Worm (Caenorhabditis elegans): ENCODE data around the gene srz-60.
A peak's percentile ranks its signal among the peaks of the same experiment; 100 is the strongest.

Gene srz-60

DNA sequence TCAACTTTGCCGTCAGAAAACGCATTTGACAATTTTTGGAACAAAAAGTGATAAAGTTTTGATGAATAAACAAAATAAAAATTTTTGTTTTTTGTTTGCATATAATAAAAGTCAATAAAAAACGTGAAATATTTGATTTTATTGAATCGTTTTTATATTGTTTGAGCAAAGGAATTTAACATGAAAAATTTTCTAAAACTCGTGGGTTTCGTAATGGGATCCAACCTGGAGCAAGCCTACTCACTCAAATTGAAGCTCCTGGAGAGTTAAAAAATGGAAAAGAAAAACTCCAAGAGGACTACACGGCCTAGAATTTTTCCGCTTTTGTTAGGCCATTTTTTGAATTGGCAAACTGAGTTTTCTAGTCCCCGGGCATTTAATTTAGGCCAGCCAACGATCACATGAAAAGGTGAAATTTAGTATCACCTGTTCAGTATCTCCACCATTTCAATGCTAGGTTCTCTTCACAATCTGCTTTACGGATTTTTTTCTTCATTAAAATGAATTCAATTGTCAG is at the start of gene srz-60, which contains the start of gene C04C3.9:
Gene srz-60 (plus strand): TSS at position 467 of the 517 bp plus-strand sequence.
Gene C04C3.9 (minus strand): TSS at position 101 of the 517 bp plus-strand sequence.
- no peak for TF ChIP-seq fkh-8 (tag; optimal IDR thresholded peaks at IDR 0.05)
- TF ChIP-seq lin-13 (GFP tag; optimal IDR thresholded peaks at IDR 0.05), result no peak
- TF ChIP-seq nhr-90 (tag; optimal IDR thresholded peaks at IDR 0.05; ENCODE audit: poor library complexity), result no peak
- TF ChIP-seq pax-3 (tag; optimal IDR thresholded peaks at IDR 0.05), result no peak
- no peak for TF ChIP-seq nhr-19 (GFP tag; conservative IDR thresholded peaks at IDR 0.05)
- TF ChIP-seq egl-13 (tag; optimal IDR thresholded peaks at IDR 0.05), result no peak
- no peak for TF ChIP-seq F16B12.6 (tag; optimal IDR thresholded peaks at IDR 0.05)
- no peak for TF ChIP-seq C16A3.4 (tag; optimal IDR thresholded peaks at IDR 0.05)
- TF ChIP-seq blmp-1 (tag; optimal IDR thresholded peaks at IDR 0.05), result no peak
- no peak for TF ChIP-seq nhr-11 (tag; optimal IDR thresholded peaks at IDR 0.05)
- TF ChIP-seq egl-27 (tag; optimal IDR thresholded peaks at IDR 0.05), result no peak
- no peak for TF ChIP-seq alr-1 (tag; optimal IDR thresholded peaks at IDR 0.05; ENCODE audit: borderline replicate concordance)
- TF ChIP-seq hpl-2 (GFP tag; optimal IDR thresholded peaks at IDR 0.05), result no peak
- no peak for TF ChIP-seq efl-1 (optimal IDR thresholded peaks at IDR 0.05)
- no peak for TF ChIP-seq efl-1 (GFP tag; optimal IDR thresholded peaks at IDR 0.05 in 1 of 2)
- no peak for TF ChIP-seq sup-37 (GFP tag; optimal IDR thresholded peaks at IDR 0.05)

DNA sequence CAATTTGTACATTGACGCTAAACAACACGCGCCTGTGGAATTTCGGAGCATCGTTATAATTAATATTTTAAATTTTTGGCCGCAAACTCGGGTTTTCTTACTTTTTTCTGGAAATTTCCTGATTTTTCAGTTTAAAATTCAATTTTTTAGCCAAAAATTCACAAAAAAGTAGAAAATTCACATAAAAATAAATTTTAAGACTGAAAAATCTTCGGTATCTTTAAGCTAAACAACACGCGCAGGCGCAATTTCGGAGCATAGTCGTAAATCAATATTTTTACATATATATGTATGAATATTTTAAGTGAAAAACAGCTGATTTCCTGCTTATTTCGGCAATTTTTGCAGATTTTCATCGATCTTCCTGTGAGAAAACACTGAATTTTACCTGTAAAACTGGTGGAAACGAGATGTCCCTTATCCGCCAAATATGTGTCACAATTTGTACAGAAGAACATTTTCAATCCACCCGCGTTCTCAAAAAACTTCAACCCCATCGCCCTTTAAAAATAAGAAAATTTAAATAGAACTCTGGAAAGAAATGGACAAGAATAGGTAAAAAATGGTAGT is 46.3 kb upstream of the srz-60 start, which contains the start of gene B0546.3:
Gene B0546.3 (minus strand): TSS at position 504 of the 570 bp plus-strand sequence.
- TF ChIP-seq Y116A8C.19 (tag; optimal IDR thresholded peaks at IDR 0.05; ENCODE audit: borderline replicate concordance) (no peak), mef-2 (tag; optimal IDR thresholded peaks at IDR 0.05) (no peak), sptf-1 (tag; optimal IDR thresholded peaks at IDR 0.05) (no peak), jun-1 (tag; optimal IDR thresholded peaks at IDR 0.05) (no peak), elt-2 (tag; optimal IDR thresholded peaks at IDR 0.05) (peak; percentile 9), rnt-1 (tag; optimal IDR thresholded peaks at IDR 0.05) (no peak), fkh-8 (tag; optimal IDR thresholded peaks at IDR 0.05) (no peak), nhr-71 (tag; optimal IDR thresholded peaks at IDR 0.05) (peak; percentile 5), efl-1 (optimal IDR thresholded peaks at IDR 0.05) (no peak), efl-1 (GFP tag; optimal IDR thresholded peaks at IDR 0.05 in 1 of 2) (peak in 1 of 2 experiments; percentile 76), fos-1 (tag; optimal IDR thresholded peaks at IDR 0.05) (no peak), nhr-47 (tag; optimal IDR thresholded peaks at IDR 0.05) (peak; percentile 33), pqm-1 (tag; optimal IDR thresholded peaks at IDR 0.05) (no peak), xbp-1 (tag; optimal IDR thresholded peaks at IDR 0.05) (no peak), F16B12.6 (tag; optimal IDR thresholded peaks at IDR 0.05) (no peak), nhr-85 (tag) (peak; percentile 43), nhr-84 (tag; optimal IDR thresholded peaks at IDR 0.05) (no peak), unc-62 (GFP tag; optimal IDR thresholded peaks at IDR 0.05) (no peak), ceh-63 (GFP tag; optimal IDR thresholded peaks at IDR 0.05) (no peak)

DNA sequence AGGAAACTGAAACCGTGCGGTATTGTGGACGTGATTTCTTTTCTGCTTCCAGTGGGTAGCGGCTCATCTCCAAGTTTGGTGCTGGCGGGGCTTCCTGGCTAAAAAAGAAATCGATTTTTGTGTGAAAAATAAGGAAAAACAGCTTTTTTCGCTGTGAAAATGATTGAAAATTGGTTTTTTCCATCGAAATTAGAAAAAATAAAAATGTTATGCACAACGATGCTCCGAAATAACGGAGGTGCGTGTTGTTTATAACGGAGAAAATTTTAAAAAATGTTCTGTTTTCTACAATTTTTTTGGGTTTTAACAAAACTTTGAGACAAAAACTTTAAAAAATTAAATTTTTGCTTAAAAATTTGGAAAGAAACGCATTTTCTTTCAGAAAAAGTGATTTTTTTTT is 45.5 kb upstream of the srz-60 start:
- TF ChIP-seq lin-35 (GFP tag; optimal IDR thresholded peaks at IDR 0.05) (no peak), lsy-2 (tag; optimal IDR thresholded peaks at IDR 0.05) (peak; percentile 20 to 21)

DNA sequence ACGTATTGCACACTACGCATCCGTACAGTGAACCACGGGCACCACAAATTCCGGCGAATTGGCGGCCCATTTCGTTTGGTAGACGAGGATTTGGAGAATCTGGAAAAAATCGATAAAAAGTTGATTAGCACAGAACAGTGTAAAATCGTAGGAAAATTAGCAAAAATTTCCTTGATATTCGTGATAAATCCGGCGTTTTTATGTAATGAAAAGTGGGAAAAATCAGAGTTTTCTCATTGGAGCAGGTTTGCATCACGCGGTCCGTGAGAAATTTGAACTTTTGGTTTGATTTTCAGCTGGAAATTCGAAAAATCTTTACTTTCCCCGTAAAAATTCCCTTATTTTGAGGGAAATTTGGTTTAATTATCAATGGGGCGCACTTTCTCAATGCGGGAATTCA is 44.7 kb upstream of the srz-60 start, which contains the start of gene B0546.4:
Gene B0546.4 (minus strand): TSS at position 101 of the 400 bp plus-strand sequence.
- no peak for TF ChIP-seq sup-37 (GFP tag; optimal IDR thresholded peaks at IDR 0.05)
- TF ChIP-seq C16A3.4 (tag; optimal IDR thresholded peaks at IDR 0.05), result no peak
- no peak for TF ChIP-seq tbx-2 (tag; optimal IDR thresholded peaks at IDR 0.05)
- TF ChIP-seq nhr-47 (tag; optimal IDR thresholded peaks at IDR 0.05), result no peak
- TF ChIP-seq tlp-1 (tag; optimal IDR thresholded peaks at IDR 0.05), result no peak
- TF ChIP-seq egl-27 (tag; optimal IDR thresholded peaks at IDR 0.05), result no peak
- TF ChIP-seq ceh-90 (tag; optimal IDR thresholded peaks at IDR 0.05), result no peak
- TF ChIP-seq unc-30 (tag; optimal IDR thresholded peaks at IDR 0.05), result no peak
- no peak for TF ChIP-seq hlh-17 (GFP tag; optimal IDR thresholded peaks at IDR 0.05; ENCODE audit: borderline replicate concordance)
- TF ChIP-seq aha-1 (tag; optimal IDR thresholded peaks at IDR 0.05), result no peak
- TF ChIP-seq fkh-8 (tag; optimal IDR thresholded peaks at IDR 0.05), result no peak
- TF ChIP-seq pax-3 (tag; optimal IDR thresholded peaks at IDR 0.05), result no peak
- no peak for TF ChIP-seq dpl-1 (GFP tag; optimal IDR thresholded peaks at IDR 0.05)
- no peak for TF ChIP-seq swsn-7 (tag; optimal IDR thresholded peaks at IDR 0.05)
- no peak for TF ChIP-seq ama-1 (optimal IDR thresholded peaks at IDR 0.05)
- no peak for TF ChIP-seq sptf-1 (tag; optimal IDR thresholded peaks at IDR 0.05)
